Worm (Caenorhabditis elegans): Measurements from ENCODE around the gene C15C7.6.

The C15C7.6 gene

ce11 chrX:3153133-3153532, 17.2 kb downstream of the C15C7.6 start:
- TF ChIP-seq dve-1 (tag; optimal IDR thresholded peaks at IDR 0.05; ENCODE audit: insufficient read depth) = peak; percentile 86
- no peak for TF ChIP-seq daf-8 (GFP tag; IDR thresholded peaks at IDR 0.05)
- no peak for TF ChIP-seq spr-1 (tag; optimal IDR thresholded peaks at IDR 0.05)
- TF ChIP-seq nhr-48 (tag; optimal IDR thresholded peaks at IDR 0.05) = peak; percentile 48
- TF ChIP-seq nhr-41 (GFP tag; IDR thresholded peaks at IDR 0.05) = peak; percentile 68
- no peak for TF ChIP-seq mdl-1 (tag; optimal IDR thresholded peaks at IDR 0.05)
- peak; percentile 47; the same call in 1 of the 2 replicates for TF ChIP-seq lin-1 (GFP tag; IDR thresholded peaks at IDR 0.05)
- peak; percentile 79 for TF ChIP-seq nhr-77 (tag; optimal IDR thresholded peaks at IDR 0.05)
- no peak for TF ChIP-seq sdz-12 (GFP tag; optimal IDR thresholded peaks at IDR 0.05)
- no peak for TF ChIP-seq ctbp-1 (GFP tag; IDR thresholded peaks at IDR 0.05)
- TF ChIP-seq F37D6.2 (tag; optimal IDR thresholded peaks at IDR 0.05) = no peak
- TF ChIP-seq mxl-3 (GFP tag; optimal IDR thresholded peaks at IDR 0.05) = peak; percentile 31
- TF ChIP-seq nhr-102 (tag; optimal IDR thresholded peaks at IDR 0.05) = peak; percentile 62
- no peak for TF ChIP-seq daf-19 (GFP tag; conservative IDR thresholded peaks at IDR 0.05)
- TF ChIP-seq ceh-20 (GFP tag; IDR thresholded peaks at IDR 0.05) = no peak
- peak; percentile 20 for TF ChIP-seq mes-2 (tag; optimal IDR thresholded peaks at IDR 0.05; ENCODE audit: poor library complexity, severe bottlenecking)
- TF ChIP-seq T26A8.4 (GFP tag; IDR thresholded peaks at IDR 0.05) = 0 out of 2 replicates have a peak, but pooled peaks have one; percentile 33
- TF ChIP-seq madf-5 (GFP tag; IDR thresholded peaks at IDR 0.05) = no peak
- TF ChIP-seq set-16 (GFP tag; IDR thresholded peaks at IDR 0.05) = no peak
- TF ChIP-seq Y75B8A.6 (GFP tag; IDR thresholded peaks at IDR 0.05) = no peak
- TF ChIP-seq tra-1 (GFP tag; IDR thresholded peaks at IDR 0.05) = 0 out of 2 replicates have a peak, but pooled peaks have one; percentile 44
- peak; percentile 97 for TF ChIP-seq php-3 (GFP tag; IDR thresholded peaks at IDR 0.05)
- TF ChIP-seq D1046.2 (GFP tag; IDR thresholded peaks at IDR 0.05) = no peak
- 0 out of 2 replicates have a peak, but pooled peaks have one; percentile 22 for TF ChIP-seq saeg-2 (GFP tag; IDR thresholded peaks at IDR 0.05)
- TF ChIP-seq nhr-28 (tag; optimal IDR thresholded peaks at IDR 0.05) = peak; percentile 92
- peak; percentile 87 for TF ChIP-seq hlh-11 (tag; optimal IDR thresholded peaks at IDR 0.05)
- peak; percentile 91 for TF ChIP-seq dmd-6 (GFP tag; IDR thresholded peaks at IDR 0.05)
- TF ChIP-seq lin-29 (GFP tag; IDR thresholded peaks at IDR 0.05) = no peak
- TF ChIP-seq ztf-7 (tag; optimal IDR thresholded peaks at IDR 0.05) = peak; percentile 8
- TF ChIP-seq hlh-30 (tag; optimal IDR thresholded peaks at IDR 0.05; ENCODE audit: insufficient read depth) = peak; percentile 16
- TF ChIP-seq F44E2.7 (GFP tag; IDR thresholded peaks at IDR 0.05) = no peak
- TF ChIP-seq mep-1 (tag; optimal IDR thresholded peaks at IDR 0.05) = peak; percentile 11
- TF ChIP-seq daf-16 (GFP tag; optimal IDR thresholded peaks at IDR 0.05) = peak in 1 of 2 experiments; percentile 31
- TF ChIP-seq daf-16 (tag; optimal IDR thresholded peaks at IDR 0.05) = peak; percentile 84
- TF ChIP-seq nhr-76 (tag; optimal IDR thresholded peaks at IDR 0.05) = no peak
- TF ChIP-seq lin-15B (tag; optimal IDR thresholded peaks at IDR 0.05) = no peak
- TF ChIP-seq ceh-32 (tag; optimal IDR thresholded peaks at IDR 0.05; ENCODE audit: poor library complexity) = no peak
- no peak for TF ChIP-seq dpl-1 (GFP tag; optimal IDR thresholded peaks at IDR 0.05)
- TF ChIP-seq rbr-2 (tag; optimal IDR thresholded peaks at IDR 0.05) = no peak
- no peak for TF ChIP-seq pha-4 (GFP tag; IDR thresholded peaks at IDR 0.05)
- TF ChIP-seq pha-4 (tag; optimal IDR thresholded peaks at IDR 0.05) = no peak
- no peak for TF ChIP-seq unc-130 (GFP tag; optimal IDR thresholded peaks at IDR 0.05)
- TF ChIP-seq R02D3.7 (tag; optimal IDR thresholded peaks at IDR 0.05) = no peak
- peak; percentile 98 for TF ChIP-seq pqm-1 (tag; optimal IDR thresholded peaks at IDR 0.05)
- TF ChIP-seq attf-4 (tag; optimal IDR thresholded peaks at IDR 0.05) = no peak
- TF ChIP-seq nhr-6 (tag; optimal IDR thresholded peaks at IDR 0.05) = no peak
- no peak for TF ChIP-seq dmd-9 (GFP tag; IDR thresholded peaks at IDR 0.05)
- peak in 1 of 2 experiments; percentile 69 for TF ChIP-seq unc-62 (GFP tag; optimal IDR thresholded peaks at IDR 0.05 in 1 of 2)
- no peak for TF ChIP-seq unc-62 (tag; optimal IDR thresholded peaks at IDR 0.05)
- TF ChIP-seq lin-39 (tag; optimal IDR thresholded peaks at IDR 0.05) = no peak
- no peak for TF ChIP-seq nhr-42 (GFP tag; IDR thresholded peaks at IDR 0.05)
- TF ChIP-seq nhr-25 (tag; optimal IDR thresholded peaks at IDR 0.05; ENCODE audit: borderline replicate concordance, insufficient read depth) = no peak

All from whole organism, L4 larva.